Worm (Caenorhabditis elegans) whole organism, midembryonic: ENCODE measurements around the gene C06A1.3.

Experiments used
- T22C8.4 ChIP-seq: fragments of 200-800 bp; sonication (Bioruptor generic); IDR thresholded peaks from 2 replicates; pipeline ENCODE4 v1.3.6; 2022; ENCODE audit warnings: missing genetic modification characterization, missing compliant biosample characterization
- cog-1 ChIP-seq: sonication (generic microtip); optimal IDR thresholded peaks from 2 replicates; lab custom pipeline; 2016; ENCODE audit warnings: missing genetic modification characterization, missing compliant biosample characterization
- flt-1 ChIP-seq: fragments of 200-800 bp; sonication (Bioruptor generic); IDR thresholded peaks from 2 replicates; pipeline ENCODE4 v1.3.6; 2022; ENCODE audit warnings: missing genetic modification characterization, missing compliant biosample characterization
- klf-2 ChIP-seq: fragments of 200-800 bp; sonication (Bioruptor generic); conservative IDR thresholded peaks from 2 replicates; pipeline ENCODE4 v1.3.6; 2022; ENCODE audit warnings: missing genetic modification reagents, missing genetic modification characterization, missing compliant biosample characterization
- med-1 ChIP-seq: sonication (generic microtip); optimal IDR thresholded peaks from 2 replicates; lab custom pipeline; 2017; ENCODE audit warnings: missing genetic modification characterization, mild to moderate bottlenecking, missing compliant biosample characterization, antibody characterized with exemption, missing genetic modification reagents; ENCODE audit not compliant: insufficient read depth
- ztf-23 ChIP-seq: fragments of 200-800 bp; sonication (Bioruptor generic); IDR thresholded peaks from 2 replicates; pipeline ENCODE4 v1.3.6; 2022; ENCODE audit warnings: missing genetic modification reagents, missing genetic modification characterization, missing compliant biosample characterization
- ztf-29 ChIP-seq: fragments of 200-800 bp; sonication (Bioruptor generic); IDR thresholded peaks from 2 replicates; pipeline ENCODE4 v1.3.6; 2022; ENCODE audit warnings: missing genetic modification reagents, missing genetic modification characterization, missing compliant biosample characterization

DNA sequence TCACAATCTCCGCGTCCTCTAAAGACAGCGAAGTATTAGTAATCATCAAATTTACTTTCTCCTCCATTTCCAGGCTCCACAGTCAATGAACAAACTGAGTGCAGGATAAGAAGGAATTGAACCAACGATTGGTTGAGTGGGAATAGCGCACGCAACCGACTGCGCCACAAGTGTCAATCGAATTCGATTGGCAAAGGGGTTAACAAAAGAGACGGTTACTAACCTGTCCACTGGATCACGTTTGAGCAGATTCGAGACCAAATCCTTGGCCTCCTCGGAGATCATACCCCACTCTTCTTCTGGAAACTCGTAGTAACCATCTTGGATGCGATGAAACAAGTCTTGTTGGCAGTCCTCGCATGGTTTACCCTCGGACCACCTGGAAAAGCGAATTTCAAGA lies 26.9 kb upstream of the C06A1.3 start:
- no peak for TF ChIP-seq ztf-23 (GFP tag; lab: Robert Waterston, UW)
- no peak for TF ChIP-seq cog-1 (tag; lab: Kevin White, UChicago)
- TF ChIP-seq klf-2 = no peak
- TF ChIP-seq med-1 = no peak
- TF ChIP-seq flt-1 (GFP tag; lab: Robert Waterston, UW) = peak; percentile 73
- no peak for TF ChIP-seq ztf-29 (GFP tag; lab: Robert Waterston, UW)
- TF ChIP-seq T22C8.4 (GFP tag; lab: Robert Waterston, UW) = no peak
